Fruit fly (Drosophila melanogaster) whole organism, wandering third instar larva: ENCODE measurements around the gene tai.

Source experiments
- Dif ChIP-seq: fragments of 200-275, 200-300 bp; sonication (Bioruptor generic); optimal IDR thresholded peaks from 2 replicates; lab custom pipeline; 2018; ENCODE audit warnings: missing biosample characterization, missing genetic modification characterization; ENCODE audit not compliant: partially characterized antibody
- Hr78 ChIP-seq: fragments of >200 bp; optimal IDR thresholded peaks from 2 replicates; lab custom pipeline; 2017; ENCODE audit warnings: missing biosample characterization, missing genetic modification characterization
- Jra ChIP-seq: sonication (Bioruptor generic); optimal IDR thresholded peaks from 2 replicates; lab custom pipeline; 2016; ENCODE audit warnings: missing biosample characterization, missing genetic modification characterization
- OdsH ChIP-seq: fragments of 200-800 bp; sonication (Bioruptor generic); optimal IDR thresholded peaks from 2 replicates; lab custom pipeline; 2016; ENCODE audit warnings: missing biosample characterization, mild to moderate bottlenecking, missing genetic modification characterization
- Vsx2 ChIP-seq: fragments of 200-300, 225-300 bp; sonication (Bioruptor generic); optimal IDR thresholded peaks from 2 replicates; lab custom pipeline; 2018; ENCODE audit warnings: missing biosample characterization, missing genetic modification characterization; ENCODE audit not compliant: partially characterized antibody
- dl ChIP-seq, 2 experiments: fragments of 175-275, 200-275 bp in 1 of 2; fragments of 200-275 bp in 1 of 2; sonication (Bioruptor generic); optimal IDR thresholded peaks; lab custom pipeline; 2018; ENCODE audit warnings: mild to moderate bottlenecking in 2 of 2, missing biosample characterization in 2 of 2, missing genetic modification characterization in 2 of 2, moderate library complexity in 2 of 2; ENCODE audit not compliant: partially characterized antibody in 2 of 2, insufficient read depth in 1 of 2
- dmrt93B ChIP-seq: fragments of 200-800 bp; sonication (Bioruptor generic); optimal IDR thresholded peaks from 2 replicates; lab custom pipeline; 2018; ENCODE audit warnings: missing biosample characterization, mild to moderate bottlenecking, missing genetic modification characterization
- ey ChIP-seq: fragments of 200-800 bp; sonication (Bioruptor generic); optimal IDR thresholded peaks from 2 replicates; lab custom pipeline; 2016; ENCODE audit warnings: missing biosample characterization, missing genetic modification characterization
- pan ChIP-seq: fragments of >200 bp; optimal IDR thresholded peaks from 2 replicates; lab custom pipeline; 2017
- psq ChIP-seq: fragments of 200-800 bp; sonication (Bioruptor generic); optimal IDR thresholded peaks from 3 replicates; lab custom pipeline; 2017; ENCODE audit warnings: missing biosample characterization, mild to moderate bottlenecking, missing genetic modification characterization, moderate library complexity
- rgr ChIP-seq: fragments of 200-800 bp; sonication (Bioruptor generic); optimal IDR thresholded peaks from 3 replicates; lab custom pipeline; 2016; ENCODE audit warnings: missing biosample characterization, mild to moderate bottlenecking, missing genetic modification characterization
- usp ChIP-seq: fragments of >200 bp; optimal IDR thresholded peaks from 2 replicates; lab custom pipeline; 2017; ENCODE audit warnings: missing biosample characterization, missing genetic modification characterization

dm6 chr2L:9256316-9256715 is 89.7 kb downstream of the tai start, which contains the start of gene Ggamma30A:
- no peak for TF ChIP-seq rgr (GFP tag; lab: Kevin White, UChicago)
- TF ChIP-seq psq: no peak
- no peak for TF ChIP-seq dmrt93B
- no peak for TF ChIP-seq Dif (GFP tag; lab: Kevin White, UChicago)
- TF ChIP-seq usp: no peak
- no peak for TF ChIP-seq OdsH (GFP tag; lab: Kevin White, UChicago)
- no peak for TF ChIP-seq ey (GFP tag; lab: Kevin White, UChicago)
- TF ChIP-seq Jra: no peak
- no peak for TF ChIP-seq Hr78
- TF ChIP-seq pan: no peak
- no peak for TF ChIP-seq dl (GFP tag; optimal IDR thresholded peaks at IDR 0.05; lab: Kevin White, UChicago; ENCODE audit: insufficient read depth in 1 of 2, partially characterized antibody in 2 of 2)
- TF ChIP-seq Vsx2 (GFP tag; lab: Kevin White, UChicago): no peak
